Worm (Caenorhabditis elegans): Measurements from ENCODE around the gene srg-59.

srg-59 gene

DNA sequence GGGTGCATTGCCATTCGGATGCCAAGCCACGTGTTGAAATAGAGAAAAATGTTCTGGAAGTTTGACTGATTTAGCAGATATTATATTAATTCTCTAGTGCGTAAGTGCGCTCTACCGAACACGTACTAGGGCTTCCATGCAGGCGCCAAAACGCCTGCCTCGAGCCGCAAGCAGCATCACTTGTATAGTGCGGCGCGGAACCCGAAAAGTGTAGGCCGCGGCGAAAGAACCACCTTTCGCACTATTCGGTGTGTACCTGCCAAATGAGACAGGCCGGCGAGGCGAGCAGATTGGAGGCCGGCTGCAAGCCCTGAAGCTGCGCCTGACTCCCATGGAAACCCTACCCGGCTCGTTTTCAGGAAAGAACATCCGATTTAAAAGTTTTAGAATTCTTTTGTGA is 14.5 kb upstream of the srg-59 start:
- peak; percentile 42 for TF ChIP-seq aha-1 (tag)
- TF ChIP-seq Y48G9A.11 (GFP tag; IDR thresholded peaks at IDR 0.05) = 0 out of 2 replicates have a peak, but pooled peaks have one; percentile 23
- TF ChIP-seq nhr-11 (tag; optimal IDR thresholded peaks at IDR 0.05) = no peak
- TF ChIP-seq set-16 (GFP tag; IDR thresholded peaks at IDR 0.05) = peak; percentile 84
- 0 out of 2 replicates have a peak, but pooled peaks have one; percentile 18 for TF ChIP-seq lim-7 (GFP tag; IDR thresholded peaks at IDR 0.05)

DNA sequence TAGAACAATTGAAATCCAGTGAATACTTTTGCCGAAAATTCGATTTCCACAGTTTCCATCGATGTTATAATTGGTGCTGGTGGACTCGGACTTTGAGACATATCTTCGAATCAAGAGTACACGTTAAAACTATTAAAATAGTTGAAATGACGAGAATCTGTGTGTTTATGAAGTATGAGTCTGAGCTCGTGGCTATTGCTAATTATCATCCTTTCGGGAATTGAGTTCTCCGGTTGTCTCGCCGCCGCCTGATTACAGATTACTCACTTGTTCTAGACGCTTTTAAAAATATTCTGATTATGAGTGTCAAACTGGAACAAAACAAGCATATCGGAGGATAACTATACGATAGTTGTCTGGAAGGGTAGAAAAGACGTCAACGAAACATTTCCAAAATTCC is 13.0 kb upstream of the srg-59 start, which contains the start of gene srg-56:
Gene srg-56, minus strand, starts transcription at position 101 of the 400 bp plus-strand sequence.
- no peak for TF ChIP-seq mep-1 (tag; optimal IDR thresholded peaks at IDR 0.05)
- TF ChIP-seq madf-5 (GFP tag; IDR thresholded peaks at IDR 0.05) = no peak
- no peak for TF ChIP-seq spr-3 (GFP tag; optimal IDR thresholded peaks at IDR 0.05)
- no peak for TF ChIP-seq nhr-28 (tag; optimal IDR thresholded peaks at IDR 0.05)
- no peak for TF ChIP-seq set-16 (GFP tag; IDR thresholded peaks at IDR 0.05)
- no peak for TF ChIP-seq F44E2.7 (GFP tag; IDR thresholded peaks at IDR 0.05)
- no peak for TF ChIP-seq lin-1 (GFP tag; IDR thresholded peaks at IDR 0.05)
- no peak for TF ChIP-seq zfp-3 (GFP tag; conservative IDR thresholded peaks at IDR 0.05)
- no peak for TF ChIP-seq Y5F2A.4 (GFP tag; optimal IDR thresholded peaks at IDR 0.05)
- no peak for TF ChIP-seq nhr-76 (tag; optimal IDR thresholded peaks at IDR 0.05)
- TF ChIP-seq daf-19 (GFP tag; conservative IDR thresholded peaks at IDR 0.05) = no peak
- no peak for TF ChIP-seq ZK337.2 (GFP tag; IDR thresholded peaks at IDR 0.05)
- no peak for TF ChIP-seq mes-2 (tag; optimal IDR thresholded peaks at IDR 0.05; ENCODE audit: poor library complexity, severe bottlenecking)
- TF ChIP-seq F10B5.3 (tag; optimal IDR thresholded peaks at IDR 0.05) = no peak
- no peak for TF ChIP-seq lin-38 (GFP tag; IDR thresholded peaks at IDR 0.05)
- TF ChIP-seq lsy-2 (tag; optimal IDR thresholded peaks at IDR 0.05) = no peak
- no peak for TF ChIP-seq lin-29 (GFP tag; IDR thresholded peaks at IDR 0.05)
- no peak for TF ChIP-seq ctbp-1 (GFP tag; IDR thresholded peaks at IDR 0.05)
- TF ChIP-seq tag-97 (GFP tag; IDR thresholded peaks at IDR 0.05) = no peak
- TF ChIP-seq duxl-1 (tag; optimal IDR thresholded peaks at IDR 0.05; ENCODE audit: poor library complexity) = no peak

DNA sequence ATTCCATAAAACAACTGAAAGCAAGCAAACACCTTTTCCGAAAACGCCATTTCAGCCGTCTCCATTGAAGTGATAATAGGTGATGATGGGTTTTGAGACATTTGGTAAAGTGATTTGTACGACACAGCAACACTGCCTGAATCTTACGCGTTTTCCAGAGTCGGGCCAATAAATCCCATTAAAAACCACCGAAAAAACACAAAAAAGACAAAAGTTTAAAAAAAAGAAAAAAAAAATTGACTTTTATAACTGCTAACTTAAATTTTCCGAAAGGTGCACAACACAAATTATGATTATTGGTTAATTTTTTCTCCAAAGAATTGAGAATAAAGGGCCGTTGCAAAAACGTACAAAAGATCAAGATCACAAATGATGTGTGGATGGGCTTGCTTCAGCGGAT is 9.2 kb upstream of the srg-59 start, which contains the start of gene srg-57:
Gene srg-57, minus strand, starts transcription at position 101 of the 400 bp plus-strand sequence.
- TF ChIP-seq unc-62 (GFP tag; optimal IDR thresholded peaks at IDR 0.05 in 1 of 2) (peak in 1 of 2 experiments; percentile 55), unc-62 (tag; optimal IDR thresholded peaks at IDR 0.05) (no peak), cey-2 (tag; optimal IDR thresholded peaks at IDR 0.05; ENCODE audit: borderline replicate concordance, insufficient read depth) (no peak), aly-2 (tag; optimal IDR thresholded peaks at IDR 0.05) (no peak)

- TF ChIP-seq hlh-11 (tag; optimal IDR thresholded peaks at IDR 0.05) (peak; percentile 92), dve-1 (tag; optimal IDR thresholded peaks at IDR 0.05; ENCODE audit: insufficient read depth) (peak; percentile 59), daf-16 (GFP tag; optimal IDR thresholded peaks at IDR 0.05) (peak in 1 of 2 experiments; percentile 48), daf-16 (tag; optimal IDR thresholded peaks at IDR 0.05) (peak; percentile 92), F44E2.7 (GFP tag; IDR thresholded peaks at IDR 0.05) (no peak), php-3 (GFP tag; IDR thresholded peaks at IDR 0.05) (peak; percentile 21; the same call in 1 of the 2 replicates), hif-1 (tag; optimal IDR thresholded peaks at IDR 0.05) (peak in 1 of 2 experiments; percentile 89), lin-39 (tag; optimal IDR thresholded peaks at IDR 0.05) (no peak), dmd-6 (GFP tag; IDR thresholded peaks at IDR 0.05) (peak; percentile 89), nhr-48 (tag; optimal IDR thresholded peaks at IDR 0.05) (peak; percentile 46), fkh-10 (GFP tag; optimal IDR thresholded peaks at IDR 0.05) (no peak), ama-1 (optimal IDR thresholded peaks at IDR 0.05) (peak; percentile 74), nhr-77 (tag; optimal IDR thresholded peaks at IDR 0.05) (peak; percentile 32), rbr-2 (tag; optimal IDR thresholded peaks at IDR 0.05) (no peak), lin-1 (GFP tag; IDR thresholded peaks at IDR 0.05) (peak; percentile 78), Y48G9A.11 (GFP tag; IDR thresholded peaks at IDR 0.05) (no peak), nhr-10 (tag; optimal IDR thresholded peaks at IDR 0.05) (peak; percentile 2), nhr-76 (tag; optimal IDR thresholded peaks at IDR 0.05) (no peak), nhr-111 (GFP tag; optimal IDR thresholded peaks at IDR 0.05) (no peak)
Measured at ce11 chrV:2730784-2731480, 5.8 kb upstream of the srg-59 start, which contains the start of gene dod-3. TSS of gene dod-3 (minus strand) at chrV:2731098.
